Worm (Caenorhabditis elegans) whole organism, L4 larva: Measurements from ENCODE around the gene srx-125.

Experiments used
- D1046.2 ChIP-seq: fragments of 200-800 bp; sonication (Bioruptor generic); IDR thresholded peaks from 2 replicates; pipeline ENCODE4 v1.3.6; 2022; ENCODE audit warnings: missing genetic modification characterization, missing compliant biosample characterization
- F37D6.2 ChIP-seq: sonication (generic microtip); optimal IDR thresholded peaks from 2 replicates; lab custom pipeline; 2016; ENCODE audit warnings: mild to moderate bottlenecking, missing genetic modification characterization, missing compliant biosample characterization
- T20F7.1 ChIP-seq: fragments of 200-800 bp; sonication (Bioruptor generic); optimal IDR thresholded peaks from 2 replicates; lab custom pipeline; 2018; ENCODE audit warnings: mild to moderate bottlenecking, missing genetic modification characterization, missing compliant biosample characterization
- Y105C5A.15 ChIP-seq: fragments of 200-800 bp; sonication (Bioruptor generic); IDR thresholded peaks from 2 replicates; pipeline ENCODE4 v1.3.6; 2022; ENCODE audit warnings: missing genetic modification characterization, missing compliant biosample characterization
- Y5F2A.4 ChIP-seq: fragments of 200-800 bp; sonication (Bioruptor generic); optimal IDR thresholded peaks from 2 replicates; lab custom pipeline; 2018; ENCODE audit warnings: mild to moderate bottlenecking, missing genetic modification characterization, missing compliant biosample characterization
- ZK337.2 ChIP-seq: fragments of 200-800 bp; sonication (Bioruptor generic); IDR thresholded peaks from 2 replicates; pipeline ENCODE4 v1.3.6; 2022; ENCODE audit warnings: missing genetic modification reagents, missing genetic modification characterization, missing compliant biosample characterization
- ZK546.5 ChIP-seq, 2 experiments: sonication (generic microtip); optimal IDR thresholded peaks; 2 replicates each; lab custom pipeline; 2017; ENCODE audit warnings: missing biosample characterization in 2 of 2, missing genetic modification characterization in 2 of 2
- ama-1 ChIP-seq: fragments of 150-350 bp; optimal IDR thresholded peaks from 2 replicates; lab custom pipeline; 2014; ENCODE audit warnings: inconsistent platforms, mixed read lengths
- ceh-20 ChIP-seq: fragments of 200-800 bp; sonication (Bioruptor generic); IDR thresholded peaks from 2 replicates; pipeline ENCODE4 v1.3.6; 2022; ENCODE audit warnings: missing genetic modification reagents, missing genetic modification characterization, missing compliant biosample characterization
- ces-1 ChIP-seq: fragments of 150-350 bp; sonication (generic microtip); optimal IDR thresholded peaks from 4 replicates; lab custom pipeline; 2014; ENCODE audit warnings: missing biosample characterization, missing genetic modification reagents, missing genetic modification characterization
- daf-16 ChIP-seq, 3 experiments: sonication (generic microtip); optimal IDR thresholded peaks; 2 replicates each; lab custom pipeline; 2016 to 2017; ENCODE audit warnings: missing genetic modification characterization in 3 of 3, missing genetic modification reagents in 3 of 3, mild to moderate bottlenecking in 2 of 3, missing compliant biosample characterization in 2 of 3, missing biosample characterization in 1 of 3, moderate library complexity in 1 of 3
- daf-19 ChIP-seq: fragments of 200-800 bp; sonication (Bioruptor generic); conservative IDR thresholded peaks from 2 replicates; pipeline ENCODE4 v1.3.6; 2022; ENCODE audit warnings: missing genetic modification characterization, missing compliant biosample characterization
- dmd-6 ChIP-seq: fragments of 200-800 bp; sonication (Bioruptor generic); IDR thresholded peaks from 2 replicates; pipeline ENCODE4 v1.3.6; 2022; ENCODE audit warnings: missing genetic modification reagents, missing genetic modification characterization, missing compliant biosample characterization
- dmd-9 ChIP-seq: fragments of 200-800 bp; sonication (Bioruptor generic); IDR thresholded peaks from 2 replicates; pipeline ENCODE4 v1.3.6; 2022; ENCODE audit warnings: missing genetic modification reagents, missing genetic modification characterization, missing compliant biosample characterization
- dve-1 ChIP-seq: sonication (generic microtip); optimal IDR thresholded peaks from 2 replicates; lab custom pipeline; 2017; ENCODE audit warnings: antibody characterized with exemption, mild to moderate bottlenecking, missing genetic modification characterization, missing compliant biosample characterization; ENCODE audit not compliant: insufficient read depth
- fos-1 ChIP-seq: fragments of 150-350 bp; optimal IDR thresholded peaks from 2 replicates; lab custom pipeline; 2014; ENCODE audit warnings: missing biosample characterization, missing genetic modification characterization
- gei-8 ChIP-seq: fragments of 200-800 bp; sonication (Bioruptor generic); optimal IDR thresholded peaks from 2 replicates; lab custom pipeline; 2018; ENCODE audit warnings: mild to moderate bottlenecking, missing genetic modification characterization, missing compliant biosample characterization
- hlh-30 ChIP-seq: sonication (generic microtip); optimal IDR thresholded peaks from 2 replicates; lab custom pipeline; 2017; ENCODE audit warnings: antibody characterized with exemption, mild to moderate bottlenecking, missing genetic modification characterization, missing compliant biosample characterization; ENCODE audit not compliant: insufficient read depth
- jun-1 ChIP-seq: fragments of 150-350 bp; optimal IDR thresholded peaks from 2 replicates; lab custom pipeline; 2014; ENCODE audit warnings: missing biosample characterization, missing genetic modification reagents, missing genetic modification characterization
- lin-1 ChIP-seq: fragments of 200-800 bp; sonication (Bioruptor generic); IDR thresholded peaks from 2 replicates; pipeline ENCODE4 v1.3.6; 2022; ENCODE audit warnings: missing genetic modification reagents, missing genetic modification characterization, missing compliant biosample characterization
- lin-13 ChIP-seq: fragments of 150-350 bp; optimal IDR thresholded peaks from 2 replicates; lab custom pipeline; 2014; ENCODE audit warnings: missing biosample characterization, missing genetic modification reagents, missing genetic modification characterization
- lin-38 ChIP-seq: fragments of 200-800 bp; sonication (Bioruptor generic); IDR thresholded peaks from 2 replicates; pipeline ENCODE4 v1.3.6; 2022; ENCODE audit warnings: missing genetic modification reagents, missing genetic modification characterization, missing compliant biosample characterization
- lin-39 ChIP-seq: fragments of 150-350 bp; optimal IDR thresholded peaks from 2 replicates; lab custom pipeline; 2014; ENCODE audit warnings: missing biosample characterization, missing genetic modification reagents, missing genetic modification characterization
- lsy-2 ChIP-seq, 2 experiments: fragments of 150-350 bp in 1 of 2; sonication (generic microtip) in 1 of 2; optimal IDR thresholded peaks; 2 replicates each; lab custom pipeline; 2014 to 2017; ENCODE audit warnings: missing biosample characterization in 2 of 2, missing genetic modification characterization in 2 of 2
- mdl-1 ChIP-seq, 2 experiments: fragments of 150-350 bp in 1 of 2; sonication (generic microtip) in 1 of 2; optimal IDR thresholded peaks; 2 replicates each; lab custom pipeline; 2014 to 2017; ENCODE audit warnings: missing biosample characterization in 2 of 2, missing genetic modification characterization in 2 of 2
- mxl-2 ChIP-seq: fragments of 200-800 bp; sonication (Bioruptor generic); conservative IDR thresholded peaks from 2 replicates; pipeline ENCODE4 v1.3.6; 2022; ENCODE audit warnings: missing genetic modification reagents, missing genetic modification characterization, missing compliant biosample characterization
- mxl-3 ChIP-seq: fragments of 200-800 bp; sonication (Bioruptor generic); optimal IDR thresholded peaks from 2 replicates; lab custom pipeline; 2018; ENCODE audit warnings: mild to moderate bottlenecking, missing genetic modification characterization, missing compliant biosample characterization
- nhr-10 ChIP-seq: fragments of 150-350 bp; optimal IDR thresholded peaks from 2 replicates; lab custom pipeline; 2014; ENCODE audit warnings: missing biosample characterization, missing genetic modification characterization
- nhr-11 ChIP-seq: fragments of 150-350 bp; optimal IDR thresholded peaks from 2 replicates; lab custom pipeline; 2014; ENCODE audit warnings: missing biosample characterization, missing genetic modification characterization
- nhr-111 ChIP-seq: fragments of 200-800 bp; sonication (Bioruptor generic); optimal IDR thresholded peaks from 2 replicates; lab custom pipeline; 2018; ENCODE audit warnings: mild to moderate bottlenecking, missing genetic modification characterization, missing compliant biosample characterization
- nhr-28 ChIP-seq: fragments of 150-350 bp; optimal IDR thresholded peaks from 2 replicates; lab custom pipeline; 2014; ENCODE audit warnings: missing biosample characterization, missing genetic modification characterization
- nhr-41 ChIP-seq: fragments of 200-800 bp; sonication (Bioruptor generic); IDR thresholded peaks from 2 replicates; pipeline ENCODE4 v1.3.6; 2022; ENCODE audit warnings: missing genetic modification reagents, missing genetic modification characterization, missing compliant biosample characterization
- nhr-48 ChIP-seq: sonication (generic microtip); optimal IDR thresholded peaks from 2 replicates; lab custom pipeline; 2016; ENCODE audit warnings: mild to moderate bottlenecking, missing genetic modification characterization, missing compliant biosample characterization
- pha-4 ChIP-seq, 2 experiments: fragments of 150-350 bp in 1 of 2; fragments of 200-800 bp in 1 of 2; sonication (Bioruptor generic) in 1 of 2; IDR thresholded peaks in 1 of 2; optimal IDR thresholded peaks in 1 of 2; 2 replicates each; pipeline versions ENCODE4 v1.3.6 to Lab custom; 2014 to 2022; ENCODE audit warnings: missing genetic modification characterization in 2 of 2, missing genetic modification reagents in 2 of 2, missing biosample characterization in 1 of 2, missing compliant biosample characterization in 1 of 2
- php-3 ChIP-seq: fragments of 200-800 bp; sonication (Bioruptor generic); IDR thresholded peaks from 2 replicates; pipeline ENCODE4 v1.3.6; 2022; ENCODE audit warnings: missing genetic modification reagents, missing genetic modification characterization, missing compliant biosample characterization
- pqm-1 ChIP-seq: sonication (generic microtip); optimal IDR thresholded peaks from 2 replicates; lab custom pipeline; 2017; ENCODE audit warnings: missing biosample characterization, missing genetic modification characterization
- rbr-2 ChIP-seq: sonication (generic microtip); optimal IDR thresholded peaks from 2 replicates; lab custom pipeline; 2016; ENCODE audit warnings: missing genotype, missing genetic modification characterization, missing compliant biosample characterization
- snpc-4 ChIP-seq: fragments of 150-350 bp; optimal IDR thresholded peaks from 2 replicates; lab custom pipeline; 2014; ENCODE audit warnings: missing biosample characterization, missing genetic modification characterization
- unc-130 ChIP-seq: sonication (generic microtip); optimal IDR thresholded peaks from 2 replicates; lab custom pipeline; 2016; ENCODE audit warnings: missing genetic modification reagents, missing genetic modification characterization, missing compliant biosample characterization
- unc-62 ChIP-seq, 3 experiments: fragments of 150-350 bp in 1 of 3; sonication (generic microtip); optimal IDR thresholded peaks in 2 of 3; peaks in 1 of 3; 1 replicate in 1 of 3; 2 replicates in 2 of 3; lab custom pipeline; 2014 to 2017; ENCODE audit warnings: missing biosample characterization in 3 of 3, missing genetic modification characterization in 3 of 3, missing genetic modification reagents in 3 of 3, missing genotype in 1 of 3
- vab-7 ChIP-seq: fragments of 200-800 bp; sonication (Bioruptor generic); IDR thresholded peaks from 2 replicates; pipeline ENCODE4 v1.3.6; 2022; ENCODE audit warnings: missing genetic modification reagents, missing genetic modification characterization, missing compliant biosample characterization
- zag-1 ChIP-seq: fragments of 150-350 bp; optimal IDR thresholded peaks from 2 replicates; lab custom pipeline; 2014; ENCODE audit warnings: missing biosample characterization, missing genetic modification characterization
- zfp-3 ChIP-seq: fragments of 200-800 bp; sonication (Bioruptor generic); conservative IDR thresholded peaks from 2 replicates; pipeline ENCODE4 v1.3.6; 2022; ENCODE audit warnings: missing genetic modification reagents, missing genetic modification characterization, missing compliant biosample characterization
- ztf-11 ChIP-seq: fragments of 150-350 bp; optimal IDR thresholded peaks from 2 replicates; lab custom pipeline; 2014; ENCODE audit warnings: missing biosample characterization, missing genetic modification characterization

Gene srx-125

DNA sequence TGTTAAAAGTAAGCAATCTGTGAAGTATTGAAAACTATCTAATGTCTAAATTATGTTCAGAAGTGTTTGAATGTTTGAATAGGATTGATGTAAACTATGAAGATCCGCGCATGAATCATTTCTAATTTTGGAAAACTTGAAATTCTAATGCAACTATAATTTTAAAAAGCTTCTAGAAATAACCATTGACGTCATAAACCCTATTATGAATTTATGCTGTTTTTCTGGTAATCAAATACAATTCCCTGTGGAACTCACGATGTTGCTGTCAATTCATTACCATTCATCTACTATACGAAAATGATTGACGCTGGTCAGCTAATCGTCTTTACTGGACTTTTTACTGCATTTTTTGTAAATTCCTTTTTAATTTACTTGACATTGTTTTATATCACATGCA, 39.7 kb upstream of the srx-125 start, which contains the start of gene str-37:
str-37 (plus strand) TSS at position 301 of the 400 bp plus-strand sequence.
- TF ChIP-seq F37D6.2 (tag; lab: Kevin White, UChicago) = no peak
- TF ChIP-seq vab-7 (GFP tag; lab: Robert Waterston, UW) = no peak
- no peak for TF ChIP-seq Y105C5A.15 (GFP tag; lab: Robert Waterston, UW)
- TF ChIP-seq fos-1 (tag; lab: Kevin White, UChicago) = no peak
- TF ChIP-seq lin-1 = no peak
- TF ChIP-seq ces-1 (GFP tag; lab: Kevin White, UChicago) = no peak
- TF ChIP-seq Y5F2A.4 = no peak
- no peak for TF ChIP-seq unc-130
- TF ChIP-seq snpc-4 (tag; lab: Kevin White, UChicago) = no peak
- no peak for TF ChIP-seq ztf-11 (tag; lab: Kevin White, UChicago)
- TF ChIP-seq lin-39 (tag; lab: Kevin White, UChicago) = no peak
- TF ChIP-seq ZK546.5 (tag; optimal IDR thresholded peaks at IDR 0.05; lab: Kevin White, UChicago) = no peak
- no peak for TF ChIP-seq mxl-2 (GFP tag; lab: Robert Waterston, UW)
- no peak for TF ChIP-seq nhr-10 (tag; lab: Kevin White, UChicago)
- no peak for TF ChIP-seq ceh-20 (GFP tag; lab: Robert Waterston, UW)

ce11 chrV:13330919-13331318, 36.2 kb upstream of the srx-125 start, which contains the start of gene nhr-129:
Gene nhr-129 (minus strand): TSS chrV:13331019.
- TF ChIP-seq daf-19 (GFP tag; lab: Robert Waterston, UW) = no peak
- TF ChIP-seq lsy-2 (tag; optimal IDR thresholded peaks at IDR 0.05; lab: Kevin White, UChicago) = no peak
- no peak for TF ChIP-seq daf-16 (GFP tag; optimal IDR thresholded peaks at IDR 0.05; lab: Kevin White, UChicago)
- no peak for TF ChIP-seq daf-16 (tag; optimal IDR thresholded peaks at IDR 0.05; lab: Kevin White, UChicago)
- no peak for TF ChIP-seq ceh-20 (GFP tag; lab: Robert Waterston, UW)
- no peak for TF ChIP-seq zag-1 (tag; lab: Kevin White, UChicago)
- TF ChIP-seq nhr-111 (GFP tag; lab: Kevin White, UChicago) = no peak
- TF ChIP-seq lin-13 (GFP tag; lab: Kevin White, UChicago) = no peak
- no peak for TF ChIP-seq nhr-48
- no peak for TF ChIP-seq gei-8
- TF ChIP-seq zfp-3 = no peak
- no peak for TF ChIP-seq dmd-9 (GFP tag; lab: Robert Waterston, UW)
- no peak for TF ChIP-seq T20F7.1 (GFP tag; lab: Kevin White, UChicago)

DNA sequence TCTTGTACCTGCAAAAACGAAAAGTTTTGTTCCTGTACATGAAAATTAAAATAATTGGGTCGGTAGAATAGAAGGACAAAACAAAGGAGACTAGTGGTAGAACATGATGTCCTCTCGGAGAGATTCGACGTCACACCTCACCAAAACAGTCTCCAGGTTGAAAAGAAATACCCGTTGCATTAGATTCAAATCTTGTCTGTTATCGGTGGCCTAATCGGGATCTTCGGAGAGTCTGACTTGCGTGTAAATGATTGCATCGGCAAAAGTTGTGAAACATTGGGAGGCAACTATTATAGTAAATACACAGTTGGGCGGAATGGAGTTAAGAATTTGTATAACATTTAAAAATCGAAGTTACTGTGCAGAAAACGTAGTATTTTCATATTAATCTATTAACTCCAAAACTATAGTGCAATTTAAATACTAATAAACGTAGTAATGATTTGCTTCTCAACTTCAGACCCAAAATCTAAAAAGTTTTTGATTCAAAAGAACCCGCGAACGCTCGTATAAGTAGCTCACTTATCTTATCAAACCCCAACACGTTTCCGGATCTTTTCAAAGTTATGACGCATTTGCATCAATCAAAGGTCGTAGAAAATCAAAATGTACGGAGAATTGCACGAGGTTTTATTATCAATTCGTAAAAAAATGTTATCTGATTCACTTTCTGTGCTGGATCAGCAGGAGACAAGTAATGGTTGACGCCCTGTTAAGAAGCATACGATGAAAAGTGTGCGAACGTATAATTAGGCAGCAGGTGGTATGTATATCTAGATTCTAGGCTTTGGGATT, 33.5 kb upstream of the srx-125 start, which contains the start of gene nhr-168:
nhr-168 (minus strand) TSS at position 486 of the 795 bp plus-strand sequence.
- TF ChIP-seq zag-1 (tag; lab: Kevin White, UChicago) (no peak), mdl-1 (tag; optimal IDR thresholded peaks at IDR 0.05; lab: Kevin White, UChicago) (peak in 1 of 2 experiments; percentile 50), mxl-3 (peak; percentile 20), pha-4 (GFP tag; IDR thresholded peaks at IDR 0.05; lab: Robert Waterston, UW) (no peak), pha-4 (tag; optimal IDR thresholded peaks at IDR 0.05; lab: Kevin White, UChicago) (no peak), vab-7 (GFP tag; lab: Robert Waterston, UW) (no peak), nhr-28 (tag; lab: Kevin White, UChicago) (peak; percentile 55), dve-1 (tag; lab: Kevin White, UChicago) (peak; percentile 49), nhr-11 (tag; lab: Kevin White, UChicago) (no peak), daf-16 (GFP tag; optimal IDR thresholded peaks at IDR 0.05; lab: Kevin White, UChicago) (no peak), daf-16 (tag; optimal IDR thresholded peaks at IDR 0.05; lab: Kevin White, UChicago) (peak; percentile 32), lin-38 (GFP tag; lab: Robert Waterston, UW) (no peak), rbr-2 (no peak), lin-1 (0 out of 2 replicates have a peak, but pooled peaks have one; percentile 25), nhr-41 (no peak), D1046.2 (no peak), ama-1 (lab: Kevin White, UChicago) (no peak), jun-1 (no peak), lin-39 (tag; lab: Kevin White, UChicago) (no peak), pqm-1 (tag; lab: Kevin White, UChicago) (no peak), php-3 (GFP tag; lab: Robert Waterston, UW) (no peak), unc-62 (GFP tag; optimal IDR thresholded peaks at IDR 0.05 in 1 of 2; lab: Kevin White, UChicago) (peak in 1 of 2 experiments; percentile 30), unc-62 (tag; optimal IDR thresholded peaks at IDR 0.05; lab: Kevin White, UChicago) (no peak), ZK337.2 (GFP tag; lab: Robert Waterston, UW) (no peak), dmd-6 (GFP tag; lab: Robert Waterston, UW) (peak; percentile 88), hlh-30 (peak; percentile 6)
